Worm (Caenorhabditis elegans) whole organism, late embryonic: Measurements from ENCODE around the gene F42G8.8.

Experiments
- ahr-1 ChIP-seq: sonication (generic microtip); optimal IDR thresholded peaks from 2 replicates; lab custom pipeline; 2016; ENCODE audit warnings: missing genetic modification characterization, missing compliant biosample characterization
- ceh-18 ChIP-seq: sonication (generic microtip); optimal IDR thresholded peaks from 2 replicates; lab custom pipeline; 2016; ENCODE audit warnings: missing genetic modification characterization, missing compliant biosample characterization
- fkh-10 ChIP-seq: fragments of 150-350 bp; optimal IDR thresholded peaks from 2 replicates; lab custom pipeline; 2014; ENCODE audit warnings: missing biosample characterization, missing genetic modification reagents, missing genetic modification characterization
- hlh-13 ChIP-seq: fragments of 200-800 bp; sonication (Bioruptor generic); optimal IDR thresholded peaks from 2 replicates; lab custom pipeline; 2018; ENCODE audit warnings: mild to moderate bottlenecking, missing genetic modification characterization, missing compliant biosample characterization
- mec-3 ChIP-seq: sonication (generic microtip); optimal IDR thresholded peaks from 2 replicates; lab custom pipeline; 2016; ENCODE audit warnings: borderline replicate concordance, missing genetic modification characterization, missing compliant biosample characterization
- pha-4 ChIP-seq: fragments of 150-350 bp; optimal IDR thresholded peaks from 2 replicates; lab custom pipeline; 2018; ENCODE audit warnings: missing biosample characterization, missing genetic modification reagents, missing genetic modification characterization
- unc-86 ChIP-seq: sonication (generic microtip); optimal IDR thresholded peaks from 2 replicates; lab custom pipeline; 2016; ENCODE audit warnings: missing genetic modification characterization, missing compliant biosample characterization

DNA sequence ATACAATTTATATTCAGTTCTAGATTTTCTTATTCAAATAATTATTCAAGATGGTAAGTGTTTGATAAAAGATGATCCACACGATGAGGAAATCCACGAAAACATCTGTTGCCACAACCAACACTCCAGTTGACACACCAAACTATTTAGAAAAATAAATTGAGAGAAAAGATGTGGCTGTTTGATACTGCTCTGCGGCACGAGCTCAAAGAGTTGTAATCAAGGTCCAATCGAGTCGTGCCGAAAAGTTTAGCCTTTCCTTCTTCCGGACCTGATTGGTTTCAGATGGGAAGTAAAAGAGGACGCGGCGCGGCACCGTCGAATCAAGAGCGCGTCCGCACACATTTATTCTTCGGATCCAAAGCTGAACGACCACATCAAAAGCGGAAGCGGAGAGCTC is 17.7 kb downstream of the F42G8.8 start:
- TF ChIP-seq mec-3 (tag; lab: Kevin White, UChicago), result no peak
- no peak for TF ChIP-seq ahr-1
- no peak for TF ChIP-seq fkh-10 (GFP tag; lab: Kevin White, UChicago)
- no peak for TF ChIP-seq ceh-18 (tag; lab: Kevin White, UChicago)
- TF ChIP-seq unc-86 (tag; lab: Kevin White, UChicago), result no peak
- no peak for TF ChIP-seq hlh-13 (GFP tag; lab: Kevin White, UChicago)
- TF ChIP-seq pha-4, result no peak
